Worm (Caenorhabditis elegans): ENCODE measurements around the gene C39F7.5.

DNA sequence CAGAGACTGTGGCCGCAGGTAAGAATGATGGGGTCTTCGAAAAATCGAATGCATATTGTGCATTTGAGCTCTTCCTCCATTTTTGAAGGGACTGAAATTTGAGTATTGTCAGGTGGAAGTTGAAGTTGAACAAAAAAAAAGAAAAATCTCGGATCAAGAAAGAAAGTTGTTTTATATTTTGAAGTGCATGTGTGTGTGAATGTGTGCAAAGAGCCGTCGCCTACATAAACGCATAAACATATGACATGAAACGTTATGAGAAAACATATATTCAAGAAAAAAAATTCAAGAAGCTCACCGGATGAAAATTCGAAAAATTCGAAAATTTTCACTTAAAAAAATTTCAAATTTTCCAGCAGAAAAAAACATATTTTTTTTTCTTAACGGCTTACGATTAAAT is 29.2 kb upstream of the C39F7.5 start, which contains the start of gene madd-2:
- no peak for TF ChIP-seq nhr-179 (tag; optimal IDR thresholded peaks at IDR 0.05)
- no peak for TF ChIP-seq Y56A3A.18 (GFP tag; IDR thresholded peaks at IDR 0.05)
- TF ChIP-seq somi-1 (GFP tag; optimal IDR thresholded peaks at IDR 0.05): no peak
- no peak for TF ChIP-seq lag-1 (GFP tag; IDR thresholded peaks at IDR 0.05)
- TF ChIP-seq pha-4 (tag; optimal IDR thresholded peaks at IDR 0.05): no peak
- TF ChIP-seq Y53F4B.3 (GFP tag; IDR thresholded peaks at IDR 0.05): no peak
- no peak for TF ChIP-seq snpc-4 (GFP tag; optimal IDR thresholded peaks at IDR 0.05)
- no peak for TF ChIP-seq snpc-4 (tag; optimal IDR thresholded peaks at IDR 0.05)
- TF ChIP-seq unc-62 (GFP tag; optimal IDR thresholded peaks at IDR 0.05): no peak
- no peak for TF ChIP-seq lir-1 (GFP tag; conservative IDR thresholded peaks at IDR 0.05)
- TF ChIP-seq F49E8.2 (tag; optimal IDR thresholded peaks at IDR 0.05; ENCODE audit: insufficient read depth): no peak
- no peak for TF ChIP-seq ets-4 (GFP tag; optimal IDR thresholded peaks at IDR 0.05)
